Worm (Caenorhabditis elegans): ENCODE data around the gene H12D21.5.

DNA sequence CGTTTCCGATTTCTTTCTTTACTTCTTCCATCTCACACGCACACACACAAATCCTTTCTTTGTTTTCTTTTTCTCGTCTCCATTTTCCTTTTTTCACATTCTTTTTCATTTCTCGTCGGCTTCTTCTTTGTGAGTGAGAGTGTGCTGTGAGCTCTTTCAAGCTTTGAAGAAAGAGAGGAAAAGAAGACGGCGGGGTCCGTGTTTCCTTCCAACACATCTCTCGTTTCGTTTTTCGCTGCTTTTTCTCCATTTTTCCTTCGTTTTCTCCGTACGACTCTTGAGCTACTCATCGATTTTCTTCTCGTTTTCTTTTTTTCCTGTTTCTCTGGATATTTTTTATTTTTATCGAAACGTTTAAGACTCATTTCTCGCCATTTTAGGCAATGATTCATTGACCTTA, 36.4 kb downstream of the H12D21.5 start:
- no peak for TF ChIP-seq mab-5 (tag; optimal IDR thresholded peaks at IDR 0.05)
- TF ChIP-seq ztf-11 (tag; optimal IDR thresholded peaks at IDR 0.05) = no peak
